Worm (Caenorhabditis elegans): ENCODE results near the gene aat-6.

DNA sequence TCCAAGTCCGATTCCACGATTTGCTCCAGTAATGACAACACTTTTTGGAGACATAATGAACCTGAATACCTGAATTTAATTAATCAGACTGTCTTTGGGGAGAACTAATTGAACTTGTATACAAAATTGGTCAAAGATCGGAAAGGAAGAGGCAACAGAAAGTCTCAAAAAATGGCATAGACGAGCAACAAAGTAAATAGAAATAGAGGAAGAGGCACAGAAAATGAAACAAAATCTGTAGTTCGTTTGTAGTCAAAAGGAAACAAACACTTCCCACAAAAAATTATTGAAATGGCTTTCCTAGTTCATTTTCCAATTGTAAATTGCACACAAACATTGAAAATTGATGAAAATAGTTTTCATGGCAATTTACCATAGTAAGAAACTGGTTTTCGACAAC lies 44.2 kb upstream of the aat-6 start, which contains the start of gene C55A6.6:
- TF ChIP-seq med-1 (GFP tag; optimal IDR thresholded peaks at IDR 0.05; ENCODE audit: insufficient read depth) = no peak
- TF ChIP-seq ref-1 (GFP tag; conservative IDR thresholded peaks at IDR 0.05) = no peak
- TF ChIP-seq flt-1 (GFP tag; IDR thresholded peaks at IDR 0.05) = no peak
- no peak for TF ChIP-seq ztf-23 (GFP tag; IDR thresholded peaks at IDR 0.05)
- TF ChIP-seq ztf-29 (GFP tag; IDR thresholded peaks at IDR 0.05) = no peak
- no peak for TF ChIP-seq tab-1 (GFP tag; IDR thresholded peaks at IDR 0.05)
- no peak for TF ChIP-seq klf-2 (GFP tag; conservative IDR thresholded peaks at IDR 0.05)
